Fruit fly (Drosophila melanogaster) whole organism, embryonic: Measurements from ENCODE around the gene Tm1.

ENCODE experiments used
- CG10431 ChIP-seq: fragments of 200-800 bp; sonication (Bioruptor generic); optimal IDR thresholded peaks from 3 replicates; lab custom pipeline; 2018; ENCODE audit warnings: missing biosample characterization, mild to moderate bottlenecking, missing genetic modification characterization
- CG11247 ChIP-seq: fragments of 200-800 bp; sonication (Bioruptor generic); IDR thresholded peaks from 2 replicates; pipeline ENCODE4 v1.3.6; 2022; ENCODE audit warnings: missing biosample characterization, missing genetic modification characterization
- CG16779 ChIP-seq: fragments of 200-800 bp; sonication (Bioruptor generic); IDR thresholded peaks from 2 replicates; pipeline ENCODE4 v1.3.6; 2022; ENCODE audit warnings: missing biosample characterization, missing genetic modification characterization
- CG2199 ChIP-seq: fragments of 200-800 bp; sonication (Bioruptor generic); IDR thresholded peaks from 3 replicates; pipeline ENCODE4 v1.3.6; 2022; ENCODE audit warnings: missing biosample characterization, missing genetic modification characterization
- CG2678 ChIP-seq: fragments of 200-800 bp; sonication (Bioruptor generic); optimal IDR thresholded peaks from 3 replicates; lab custom pipeline; 2019; ENCODE audit warnings: missing biosample characterization, mild to moderate bottlenecking, missing genetic modification characterization, moderate library complexity
- CoRest ChIP-seq: fragments of 200-800 bp; sonication (Bioruptor generic); optimal IDR thresholded peaks from 3 replicates; lab custom pipeline; 2018; ENCODE audit warnings: missing biosample characterization, mild to moderate bottlenecking, missing genetic modification characterization, moderate library complexity
- Meics ChIP-seq: fragments of 200-800 bp; sonication (Bioruptor generic); optimal IDR thresholded peaks from 2 replicates; lab custom pipeline; 2017; ENCODE audit warnings: missing biosample characterization, mild to moderate bottlenecking, missing genetic modification characterization
- chn ChIP-seq: fragments of 200-800 bp; sonication (Bioruptor generic); optimal IDR thresholded peaks from 2 replicates; lab custom pipeline; 2016; ENCODE audit warnings: missing biosample characterization, missing genetic modification characterization
- crol ChIP-seq: fragments of 200-800 bp; sonication (Bioruptor generic); IDR thresholded peaks from 2 replicates; pipeline ENCODE4 v1.3.6; 2022; ENCODE audit warnings: missing biosample characterization, missing genetic modification characterization
- eyg ChIP-seq: fragments of 200-800 bp; sonication (Bioruptor generic); optimal IDR thresholded peaks from 3 replicates; lab custom pipeline; 2016; ENCODE audit warnings: missing biosample characterization, missing genetic modification characterization
- fru ChIP-seq: fragments of >200 bp; optimal IDR thresholded peaks from 2 replicates; lab custom pipeline; 2017
- ham ChIP-seq: fragments of 200-800 bp; sonication (Bioruptor generic); IDR thresholded peaks from 2 replicates; pipeline ENCODE4 v1.3.6; 2022; ENCODE audit warnings: missing biosample characterization, missing genetic modification characterization
- pros ChIP-seq: fragments of 200-800 bp; sonication (Bioruptor generic); optimal IDR thresholded peaks from 3 replicates; lab custom pipeline; 2019; ENCODE audit warnings: missing biosample characterization, mild to moderate bottlenecking, missing genetic modification characterization, moderate library complexity

- TF ChIP-seq CG16779 (GFP tag; lab: Robert Waterston, UW) (no peak), CG2199 (GFP tag; lab: Robert Waterston, UW) (no peak), crol (GFP tag; lab: Robert Waterston, UW) (no peak), pros (GFP tag; lab: Kevin White, UChicago) (no peak), eyg (GFP tag; lab: Kevin White, UChicago) (no peak), CoRest (no peak), CG11247 (GFP tag; lab: Robert Waterston, UW) (no peak), ham (GFP tag; lab: Robert Waterston, UW) (no peak), Meics (GFP tag; lab: Kevin White, UChicago) (no peak), CG10431 (GFP tag; lab: Kevin White, UChicago) (no peak), CG2678 (no peak), chn (GFP tag; lab: Kevin White, UChicago) (no peak), fru (lab: Kevin White, UChicago) (no peak)
These were observed 35.8 kb downstream of the Tm1 start for dm6 chr3R:15313836-15314235.
